Worm (Caenorhabditis elegans) whole organism, young adult: ENCODE data around the gene F44F4.9.
"Not testable (repeated sequence)": the region's sequence is repeated elsewhere in the genome, so short reads cannot be mapped to it uniquely, and the experiment has no call there.

Experiments
- C06A6.2 ChIP-seq: fragments of 200-800 bp; sonication (Bioruptor generic); conservative IDR thresholded peaks from 2 replicates; pipeline ENCODE4 v1.3.6; 2022; ENCODE audit warnings: missing genetic modification characterization, missing compliant biosample characterization
- F52B5.7 ChIP-seq: sonication (generic microtip); optimal IDR thresholded peaks from 2 replicates; lab custom pipeline; 2016; ENCODE audit warnings: mild to moderate bottlenecking, missing genetic modification characterization, missing compliant biosample characterization
- Y79H2A.3 ChIP-seq: fragments of 200-800 bp; sonication (Bioruptor generic); conservative IDR thresholded peaks from 2 replicates; pipeline ENCODE4 v1.3.6; 2022; ENCODE audit warnings: missing genetic modification reagents, missing genetic modification characterization, missing compliant biosample characterization
- efl-1 ChIP-seq: fragments of 150-350 bp; optimal IDR thresholded peaks from 2 replicates; lab custom pipeline; 2014; ENCODE audit warnings: missing biosample characterization, missing genetic modification reagents, missing genetic modification characterization
- egl-44 ChIP-seq: fragments of 200-800 bp; sonication (Bioruptor generic); IDR thresholded peaks from 2 replicates; pipeline ENCODE4 v1.3.6; 2022; ENCODE audit warnings: missing genetic modification reagents, missing genetic modification characterization, missing compliant biosample characterization
- him-1 ChIP-seq: sonication (generic microtip); optimal IDR thresholded peaks from 2 replicates; lab custom pipeline; 2016; ENCODE audit warnings: missing genotype, missing genetic modification reagents, missing genetic modification characterization, missing compliant biosample characterization
- madf-3 ChIP-seq: fragments of 200-800 bp; sonication (Bioruptor generic); IDR thresholded peaks from 2 replicates; pipeline ENCODE4 v1.3.6; 2022; ENCODE audit warnings: missing genetic modification reagents, missing genetic modification characterization, missing compliant biosample characterization
- nhr-120 ChIP-seq: fragments of 200-800 bp; sonication (Bioruptor generic); IDR thresholded peaks from 2 replicates; pipeline ENCODE4 v1.3.6; 2022; ENCODE audit warnings: missing genetic modification characterization, missing compliant biosample characterization
- snpc-3.4 ChIP-seq: sonication (generic microtip); optimal IDR thresholded peaks from 2 replicates; lab custom pipeline; 2017; ENCODE audit warnings: missing genetic modification characterization, mild to moderate bottlenecking, missing compliant biosample characterization, antibody characterized with exemption, moderate library complexity, missing genotype, missing genetic modification reagents
- ztf-18 ChIP-seq: sonication (generic microtip); optimal IDR thresholded peaks from 2 replicates; lab custom pipeline; 2016; ENCODE audit warnings: missing genotype, mild to moderate bottlenecking, missing genetic modification characterization, missing compliant biosample characterization

DNA sequence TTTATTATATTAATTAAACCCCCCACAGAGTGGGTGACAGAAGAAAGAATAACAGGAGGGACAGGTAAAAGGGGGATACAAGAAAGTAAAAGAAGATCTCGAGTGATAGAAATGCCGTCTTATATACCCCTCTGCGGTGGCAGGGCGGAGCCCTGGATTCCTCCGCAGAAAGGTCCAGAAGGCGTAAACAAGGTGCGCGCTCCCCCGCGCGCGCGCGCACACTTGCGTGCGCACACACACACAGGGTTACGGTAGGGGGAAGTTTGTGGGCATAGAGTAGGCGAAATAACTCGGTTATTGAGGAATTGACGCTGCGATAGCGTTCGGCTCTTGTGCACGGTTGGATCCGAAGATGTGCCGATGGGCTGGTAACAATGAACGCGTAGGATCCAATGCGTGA lies 17.1 kb upstream of the F44F4.9 start:
- TF ChIP-seq Y79H2A.3; him-1; nhr-120 (GFP tag; lab: Robert Waterston, UW); egl-44; efl-1 (GFP tag; lab: Kevin White, UChicago); snpc-3.4 (tag; lab: Kevin White, UChicago); ztf-18 (tag; lab: Kevin White, UChicago); C06A6.2; F52B5.7: not testable (repeated sequence)
- peak; percentile 78; the same call in 1 of the 2 replicates for TF ChIP-seq madf-3 (GFP tag; lab: Robert Waterston, UW)
